Worm (Caenorhabditis elegans) whole organism, L3 larva: Measurements from ENCODE around the gene srx-93.
"Not testable (repeated sequence)": the region's sequence is repeated elsewhere in the genome, so short reads cannot be mapped to it uniquely, and the experiment has no call there.

ENCODE experiments used
- ceh-16 ChIP-seq: sonication (generic microtip); optimal IDR thresholded peaks from 2 replicates; lab custom pipeline; 2017; ENCODE audit warnings: missing biosample characterization, missing genetic modification characterization
- ceh-9 ChIP-seq: sonication (generic microtip); optimal IDR thresholded peaks from 2 replicates; lab custom pipeline; 2018; ENCODE audit warnings: missing biosample characterization, missing genetic modification characterization
- elt-1 ChIP-seq: fragments of 150-350 bp; optimal IDR thresholded peaks from 2 replicates; lab custom pipeline; 2014; ENCODE audit warnings: missing biosample characterization, missing genetic modification characterization
- elt-2 ChIP-seq: sonication (generic microtip); optimal IDR thresholded peaks from 2 replicates; lab custom pipeline; 2016; ENCODE audit warnings: missing genetic modification reagents, mild to moderate bottlenecking, missing genetic modification characterization, missing compliant biosample characterization
- jun-1 ChIP-seq: fragments of 150-350 bp; optimal IDR thresholded peaks from 2 replicates; lab custom pipeline; 2014; ENCODE audit warnings: missing biosample characterization, missing genetic modification reagents, missing genetic modification characterization
- pha-4 ChIP-seq: fragments of 150-350 bp; optimal IDR thresholded peaks from 2 replicates; lab custom pipeline; 2014; ENCODE audit warnings: missing biosample characterization, missing genetic modification reagents, missing genetic modification characterization
- pqm-1 ChIP-seq: fragments of 150-350 bp; optimal IDR thresholded peaks from 2 replicates; lab custom pipeline; 2017; ENCODE audit warnings: missing biosample characterization, missing genetic modification characterization, inconsistent platforms
- tbx-2 ChIP-seq: sonication (generic microtip); optimal IDR thresholded peaks from 2 replicates; lab custom pipeline; 2016; ENCODE audit warnings: mild to moderate bottlenecking, missing genetic modification characterization, missing compliant biosample characterization
- unc-39 ChIP-seq: sonication (generic microtip); optimal IDR thresholded peaks from 4 replicates; lab custom pipeline; 2017; ENCODE audit warnings: missing biosample characterization, missing genetic modification characterization
- unc-62 ChIP-seq: fragments of 150-350 bp; sonication (generic microtip); optimal IDR thresholded peaks from 4 replicates; lab custom pipeline; 2014; ENCODE audit warnings: missing biosample characterization, missing genetic modification reagents, missing genetic modification characterization
- zag-1 ChIP-seq: fragments of 150-350 bp; optimal IDR thresholded peaks from 2 replicates; lab custom pipeline; 2014; ENCODE audit warnings: missing biosample characterization, missing genetic modification characterization
- ztf-11 ChIP-seq: fragments of 150-350 bp; optimal IDR thresholded peaks from 2 replicates; lab custom pipeline; 2014; ENCODE audit warnings: missing biosample characterization, missing genetic modification characterization

DNA sequence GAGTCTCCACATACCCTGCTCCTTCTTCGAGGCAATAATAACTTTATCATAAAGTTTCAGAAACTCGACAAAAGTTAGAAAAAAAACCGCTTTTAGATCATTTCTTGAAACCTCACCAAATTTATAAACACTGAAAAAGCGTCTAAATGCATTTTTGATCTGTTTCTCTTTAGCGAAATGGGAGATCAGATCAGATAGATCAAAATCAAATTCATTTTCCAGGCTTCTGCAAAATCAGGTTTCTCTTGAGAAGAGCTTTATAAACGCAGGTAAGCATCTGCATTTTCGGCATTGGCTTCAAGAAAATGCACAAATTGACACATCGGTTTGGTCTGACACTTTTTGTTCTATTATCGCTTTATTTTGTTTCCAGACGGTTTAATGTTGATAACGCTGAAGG, 48.1 kb downstream of the srx-93 start, which contains the start of gene F40C5.1:
- not testable (repeated sequence) for TF ChIP-seq pqm-1; unc-62 (GFP tag; lab: Kevin White, UChicago); elt-1; unc-39 (tag; lab: Kevin White, UChicago); tbx-2; pha-4; ceh-9 (tag; lab: Kevin White, UChicago); zag-1 (tag; lab: Kevin White, UChicago); elt-2; ztf-11 (tag; lab: Kevin White, UChicago); jun-1 (tag; lab: Kevin White, UChicago); ceh-16
